Worm (Caenorhabditis elegans) whole organism, young adult: Measurements from ENCODE around the gene C49F8.14.

Source experiments
- B0035.1 ChIP-seq: sonication (generic microtip); optimal IDR thresholded peaks from 2 replicates; lab custom pipeline; 2016; ENCODE audit warnings: missing genetic modification characterization, mild to moderate bottlenecking, missing compliant biosample characterization, missing genotype, missing genetic modification reagents
- B0336.3 ChIP-seq: fragments of 200-800 bp; sonication (Bioruptor generic); IDR thresholded peaks from 2 replicates; pipeline ENCODE4 v1.3.6; 2022; ENCODE audit warnings: missing genetic modification characterization, missing compliant biosample characterization
- C06A6.2 ChIP-seq: fragments of 200-800 bp; sonication (Bioruptor generic); conservative IDR thresholded peaks from 2 replicates; pipeline ENCODE4 v1.3.6; 2022; ENCODE audit warnings: missing genetic modification characterization, missing compliant biosample characterization
- F10E7.11 ChIP-seq: sonication (generic microtip); optimal IDR thresholded peaks from 2 replicates; lab custom pipeline; 2017; ENCODE audit warnings: mild to moderate bottlenecking, missing genetic modification characterization, moderate library complexity, missing compliant biosample characterization
- F22D6.2 ChIP-seq: sonication (generic microtip); optimal IDR thresholded peaks from 2 replicates; lab custom pipeline; 2016; ENCODE audit warnings: mild to moderate bottlenecking, missing genetic modification characterization, missing compliant biosample characterization
- F37B4.10 ChIP-seq: fragments of 200-800 bp; sonication (Bioruptor generic); IDR thresholded peaks from 2 replicates; pipeline ENCODE4 v1.3.6; 2022; ENCODE audit warnings: missing genetic modification characterization, missing compliant biosample characterization
- F39B2.1 ChIP-seq: fragments of 200-800 bp; sonication (Bioruptor generic); IDR thresholded peaks from 2 replicates; pipeline ENCODE4 v1.3.6; 2022; ENCODE audit warnings: missing genetic modification reagents, missing genetic modification characterization, missing compliant biosample characterization
- F49E8.2 ChIP-seq: sonication (generic microtip); optimal IDR thresholded peaks from 3 replicates; lab custom pipeline; 2017; ENCODE audit warnings: missing genetic modification characterization, mild to moderate bottlenecking, missing compliant biosample characterization, antibody characterized with exemption, moderate library complexity; ENCODE audit not compliant: insufficient read depth
- K11D2.4 ChIP-seq: fragments of 200-800 bp; sonication (Bioruptor generic); IDR thresholded peaks from 2 replicates; pipeline ENCODE4 v1.3.6; 2022; ENCODE audit warnings: missing genetic modification reagents, missing genetic modification characterization, missing compliant biosample characterization
- K12H6.12 ChIP-seq: fragments of 200-800 bp; sonication (Bioruptor generic); optimal IDR thresholded peaks from 2 replicates; lab custom pipeline; 2018; ENCODE audit warnings: mild to moderate bottlenecking, missing genetic modification characterization, missing compliant biosample characterization
- Y53G8AR.9 ChIP-seq: fragments of 200-800 bp; sonication (Bioruptor generic); conservative IDR thresholded peaks from 2 replicates; pipeline ENCODE4 v1.3.6; 2022; ENCODE audit warnings: missing genetic modification reagents, missing genetic modification characterization, missing compliant biosample characterization
- aptf-2 ChIP-seq: fragments of 200-800 bp; sonication (Bioruptor generic); conservative IDR thresholded peaks from 2 replicates; pipeline ENCODE4 v1.3.6; 2022; ENCODE audit warnings: missing genetic modification reagents, missing genetic modification characterization, missing compliant biosample characterization
- atf-7 ChIP-seq: sonication (generic microtip); optimal IDR thresholded peaks from 2 replicates; lab custom pipeline; 2017; ENCODE audit warnings: mild to moderate bottlenecking, missing genetic modification characterization, missing compliant biosample characterization
- attf-3 ChIP-seq: fragments of 200-800 bp; sonication (Bioruptor generic); conservative IDR thresholded peaks from 2 replicates; pipeline ENCODE4 v1.3.6; 2022; ENCODE audit warnings: missing genetic modification reagents, missing genetic modification characterization, missing compliant biosample characterization
- attf-5 ChIP-seq: fragments of 200-800 bp; sonication (Bioruptor generic); optimal IDR thresholded peaks from 2 replicates; lab custom pipeline; 2018; ENCODE audit warnings: mild to moderate bottlenecking, missing genetic modification characterization, missing compliant biosample characterization
- attf-6 ChIP-seq: fragments of 200-800 bp; sonication (Bioruptor generic); IDR thresholded peaks from 2 replicates; pipeline ENCODE4 v1.3.6; 2022; ENCODE audit warnings: missing genetic modification reagents, missing genetic modification characterization, missing compliant biosample characterization
- ceh-27 ChIP-seq: fragments of 200-800 bp; sonication (Bioruptor generic); optimal IDR thresholded peaks from 2 replicates; lab custom pipeline; 2018; ENCODE audit warnings: mild to moderate bottlenecking, missing genetic modification characterization, moderate library complexity, missing compliant biosample characterization
- ceh-79 ChIP-seq: sonication (generic microtip); optimal IDR thresholded peaks from 2 replicates; lab custom pipeline; 2017; ENCODE audit warnings: mild to moderate bottlenecking, missing genetic modification characterization, missing compliant biosample characterization
- chd-7 ChIP-seq: sonication (generic microtip); optimal IDR thresholded peaks from 2 replicates; lab custom pipeline; 2016; ENCODE audit warnings: mild to moderate bottlenecking, missing genetic modification characterization, moderate library complexity, missing compliant biosample characterization
- die-1 ChIP-seq: sonication (generic microtip); optimal IDR thresholded peaks from 2 replicates; lab custom pipeline; 2016; ENCODE audit warnings: missing genotype, mild to moderate bottlenecking, missing genetic modification characterization, missing compliant biosample characterization
- egl-44 ChIP-seq: fragments of 200-800 bp; sonication (Bioruptor generic); IDR thresholded peaks from 2 replicates; pipeline ENCODE4 v1.3.6; 2022; ENCODE audit warnings: missing genetic modification reagents, missing genetic modification characterization, missing compliant biosample characterization
- egrh-3 ChIP-seq: fragments of 200-800 bp; sonication (Bioruptor generic); IDR thresholded peaks from 2 replicates; pipeline ENCODE4 v1.3.6; 2022; ENCODE audit warnings: missing genetic modification reagents, missing genetic modification characterization, missing compliant biosample characterization
- ets-4 ChIP-seq: fragments of 200-800 bp; sonication (Bioruptor generic); optimal IDR thresholded peaks from 2 replicates; lab custom pipeline; 2018; ENCODE audit warnings: mild to moderate bottlenecking, missing genetic modification characterization, missing compliant biosample characterization
- him-1 ChIP-seq: sonication (generic microtip); optimal IDR thresholded peaks from 2 replicates; lab custom pipeline; 2016; ENCODE audit warnings: missing genotype, missing genetic modification reagents, missing genetic modification characterization, missing compliant biosample characterization
- let-607 ChIP-seq, 2 experiments: fragments of 200-800 bp in 1 of 2; sonication (Bioruptor generic) in 1 of 2; sonication (generic microtip) in 1 of 2; optimal IDR thresholded peaks; 2 replicates each; lab custom pipeline; 2016 to 2018; ENCODE audit warnings: mild to moderate bottlenecking in 2 of 2, missing compliant biosample characterization in 2 of 2, missing genetic modification characterization in 2 of 2, moderate library complexity in 2 of 2, missing genotype in 1 of 2
- lin-26 ChIP-seq: fragments of 200-800 bp; sonication (Bioruptor generic); IDR thresholded peaks from 2 replicates; pipeline ENCODE4 v1.3.6; 2022; ENCODE audit warnings: missing genetic modification reagents, missing genetic modification characterization, missing compliant biosample characterization
- lin-40 ChIP-seq: sonication (generic microtip); optimal IDR thresholded peaks from 2 replicates; lab custom pipeline; 2016; ENCODE audit warnings: missing genetic modification characterization, mild to moderate bottlenecking, missing compliant biosample characterization, missing genotype, missing genetic modification reagents
- lin-54 ChIP-seq: fragments of 200-800 bp; sonication (Bioruptor generic); optimal IDR thresholded peaks from 2 replicates; lab custom pipeline; 2018; ENCODE audit warnings: mild to moderate bottlenecking, missing genetic modification characterization, missing compliant biosample characterization
- madf-10 ChIP-seq: sonication (generic microtip); optimal IDR thresholded peaks from 2 replicates; lab custom pipeline; 2016; ENCODE audit warnings: mild to moderate bottlenecking, missing genetic modification characterization, missing compliant biosample characterization
- mxl-1 ChIP-seq: sonication (generic microtip); optimal IDR thresholded peaks from 2 replicates; lab custom pipeline; 2016; ENCODE audit warnings: missing genetic modification characterization, missing compliant biosample characterization
- nfyb-1 ChIP-seq: fragments of 200-800 bp; sonication (Bioruptor generic); IDR thresholded peaks from 2 replicates; pipeline ENCODE4 v1.3.6; 2022; ENCODE audit warnings: missing genetic modification reagents, missing genetic modification characterization, missing compliant biosample characterization
- nhr-27 ChIP-seq: fragments of 200-800 bp; sonication (Bioruptor generic); optimal IDR thresholded peaks from 2 replicates; lab custom pipeline; 2018; ENCODE audit warnings: mild to moderate bottlenecking, missing genetic modification characterization, moderate library complexity, missing compliant biosample characterization
- nhr-80 ChIP-seq: sonication (generic microtip); optimal IDR thresholded peaks from 2 replicates; lab custom pipeline; 2016; ENCODE audit warnings: missing genetic modification characterization, missing compliant biosample characterization
- nhr-90 ChIP-seq: sonication (generic microtip); optimal IDR thresholded peaks from 2 replicates; lab custom pipeline; 2016; ENCODE audit warnings: missing genotype, mild to moderate bottlenecking, missing genetic modification characterization, missing compliant biosample characterization
- rpc-1 ChIP-seq, 2 experiments: fragments of 150-350 bp in 1 of 2; sonication (generic microtip) in 1 of 2; optimal IDR thresholded peaks; 2 replicates each; lab custom pipeline; 2014 to 2018; ENCODE audit warnings: missing biosample characterization in 1 of 2, missing genetic modification characterization in 1 of 2, missing genetic modification reagents in 1 of 2, missing genotype in 1 of 2
- sdz-38 ChIP-seq: sonication (generic microtip); optimal IDR thresholded peaks from 2 replicates; lab custom pipeline; 2016; ENCODE audit warnings: missing genotype, missing genetic modification characterization, missing compliant biosample characterization
- snpc-3.4 ChIP-seq: sonication (generic microtip); optimal IDR thresholded peaks from 2 replicates; lab custom pipeline; 2017; ENCODE audit warnings: missing genetic modification characterization, mild to moderate bottlenecking, missing compliant biosample characterization, antibody characterized with exemption, moderate library complexity, missing genotype, missing genetic modification reagents
- snpc-4 ChIP-seq, 5 experiments: fragments of 150-350 bp in 1 of 5; sonication (generic microtip) in 4 of 5; optimal IDR thresholded peaks; 2 replicates each; lab custom pipeline; 2014 to 2018; ENCODE audit warnings: missing genetic modification characterization in 5 of 5, missing biosample characterization in 3 of 5, antibody characterized with exemption in 2 of 5, mild to moderate bottlenecking in 2 of 5, missing compliant biosample characterization in 2 of 5, missing genotype in 2 of 5, moderate library complexity in 2 of 5, missing genetic modification reagents in 1 of 5
- somi-1 ChIP-seq: fragments of 200-800 bp; sonication (Bioruptor generic); optimal IDR thresholded peaks from 2 replicates; lab custom pipeline; 2018; ENCODE audit warnings: mild to moderate bottlenecking, missing genetic modification characterization, missing compliant biosample characterization
- sptf-2 ChIP-seq: fragments of 200-800 bp; sonication (Bioruptor generic); optimal IDR thresholded peaks from 2 replicates; lab custom pipeline; 2018; ENCODE audit warnings: mild to moderate bottlenecking, missing genetic modification characterization, missing compliant biosample characterization
- tbp1 ChIP-seq: fragments of 200-800 bp; sonication (Bioruptor generic); optimal IDR thresholded peaks from 2 replicates; lab custom pipeline; 2018; ENCODE audit warnings: mild to moderate bottlenecking, missing genetic modification characterization, missing compliant biosample characterization
- zfh-2 ChIP-seq: fragments of 200-800 bp; sonication (Bioruptor generic); conservative IDR thresholded peaks from 2 replicates; pipeline ENCODE4 v1.3.6; 2022; ENCODE audit warnings: missing genetic modification reagents, missing genetic modification characterization, missing compliant biosample characterization
- ztf-18 ChIP-seq: sonication (generic microtip); optimal IDR thresholded peaks from 2 replicates; lab custom pipeline; 2016; ENCODE audit warnings: missing genotype, mild to moderate bottlenecking, missing genetic modification characterization, missing compliant biosample characterization
- ztf-22 ChIP-seq: fragments of 200-800 bp; sonication (Bioruptor generic); optimal IDR thresholded peaks from 2 replicates; lab custom pipeline; 2018; ENCODE audit warnings: mild to moderate bottlenecking, missing genetic modification characterization, moderate library complexity, missing compliant biosample characterization
- ztf-3 ChIP-seq: fragments of 200-800 bp; sonication (Bioruptor generic); optimal IDR thresholded peaks from 2 replicates; lab custom pipeline; 2018; ENCODE audit warnings: mild to moderate bottlenecking, missing genetic modification characterization, missing compliant biosample characterization

Gene C49F8.14

ce11 chrX:13356469-13356868, 20.3 kb downstream of the C49F8.14 start (continued):
- no peak for TF ChIP-seq ets-4 (GFP tag; lab: Kevin White, UChicago)
- TF ChIP-seq chd-7 (tag; lab: Kevin White, UChicago): peak; percentile 66
- no peak for TF ChIP-seq F49E8.2
- no peak for TF ChIP-seq mxl-1 (tag; lab: Kevin White, UChicago)
- TF ChIP-seq ceh-27 (GFP tag; lab: Kevin White, UChicago): no peak
- TF ChIP-seq sptf-2 (GFP tag; lab: Kevin White, UChicago): no peak
- peak; percentile 38 for TF ChIP-seq nhr-90 (tag; lab: Kevin White, UChicago)
- TF ChIP-seq F39B2.1 (GFP tag; lab: Robert Waterston, UW): no peak
- TF ChIP-seq ceh-79 (tag; lab: Kevin White, UChicago): no peak
- peak; percentile 53; the same call in 1 of the 2 replicates for TF ChIP-seq C06A6.2 (GFP tag; lab: Robert Waterston, UW)
- TF ChIP-seq K12H6.12 (tag; lab: Kevin White, UChicago): no peak
- TF ChIP-seq F22D6.2 (tag; lab: Kevin White, UChicago): peak; percentile 70
- TF ChIP-seq K11D2.4 (GFP tag; lab: Robert Waterston, UW): peak; percentile 68
- TF ChIP-seq ztf-22 (GFP tag; lab: Kevin White, UChicago): peak; percentile 53
- TF ChIP-seq die-1: peak; percentile 75
- peak; percentile 90 for TF ChIP-seq somi-1 (GFP tag; lab: Kevin White, UChicago)
- peak in 1 of 2 experiments; percentile 46 for TF ChIP-seq let-607 (tag; optimal IDR thresholded peaks at IDR 0.05; lab: Kevin White, UChicago)
- TF ChIP-seq attf-5: no peak
- TF ChIP-seq Y53G8AR.9 (GFP tag; lab: Robert Waterston, UW): no peak
- TF ChIP-seq B0336.3 (GFP tag; lab: Robert Waterston, UW): peak; percentile 30; the same call in 1 of the 2 replicates
- TF ChIP-seq attf-3 (GFP tag; lab: Robert Waterston, UW): no peak
- peak; percentile 54 for TF ChIP-seq tbp1 (GFP tag; lab: Kevin White, UChicago)
- TF ChIP-seq aptf-2 (GFP tag; lab: Robert Waterston, UW): no peak
- no peak for TF ChIP-seq sdz-38 (tag; lab: Kevin White, UChicago)
- no peak for TF ChIP-seq egrh-3 (GFP tag; lab: Robert Waterston, UW)
- no peak for TF ChIP-seq snpc-3.4 (tag; lab: Kevin White, UChicago)
- no peak for TF ChIP-seq him-1 (tag; lab: Kevin White, UChicago)
- TF ChIP-seq attf-6: no peak
- no peak for TF ChIP-seq F10E7.11 (tag; lab: Kevin White, UChicago)
- TF ChIP-seq snpc-4 (GFP tag; optimal IDR thresholded peaks at IDR 0.05; lab: Kevin White, UChicago): no peak
- TF ChIP-seq snpc-4 (tag; optimal IDR thresholded peaks at IDR 0.05; lab: Kevin White, UChicago): peak in 1 of 4 experiments; percentile 28
- TF ChIP-seq B0035.1 (tag; lab: Kevin White, UChicago): no peak
- TF ChIP-seq madf-10 (tag; lab: Kevin White, UChicago): no peak
- no peak for TF ChIP-seq nhr-27 (tag; lab: Kevin White, UChicago)
- no peak for TF ChIP-seq lin-54 (GFP tag; lab: Kevin White, UChicago)
- TF ChIP-seq, all 124 proteins: peak for 23

ce11 chrX:13354672-13355407, 21.9 kb downstream of the C49F8.14 start:
- TF ChIP-seq atf-7 (tag; lab: Kevin White, UChicago) (peak; percentile 49), zfh-2 (GFP tag; lab: Robert Waterston, UW) (no peak), aptf-2 (GFP tag; lab: Robert Waterston, UW) (no peak), F37B4.10 (no peak), nhr-80 (tag; lab: Kevin White, UChicago) (peak; percentile 76), ztf-18 (tag; lab: Kevin White, UChicago) (no peak), rpc-1 (optimal IDR thresholded peaks at IDR 0.05; lab: Kevin White, UChicago) (no peak), rpc-1 (tag; optimal IDR thresholded peaks at IDR 0.05; lab: Kevin White, UChicago) (no peak), lin-26 (GFP tag; lab: Robert Waterston, UW) (0 out of 2 replicates have a peak, but pooled peaks have one; percentile 28), egl-44 (GFP tag; lab: Robert Waterston, UW) (0 out of 2 replicates have a peak, but pooled peaks have one; percentile 10), F22D6.2 (tag; lab: Kevin White, UChicago) (peak; percentile 63), ztf-3 (GFP tag; lab: Kevin White, UChicago) (no peak), chd-7 (tag; lab: Kevin White, UChicago) (peak; percentile 44), K12H6.12 (tag; lab: Kevin White, UChicago) (peak; percentile 8), lin-40 (tag; lab: Kevin White, UChicago) (peak; percentile 44), nfyb-1 (GFP tag; lab: Robert Waterston, UW) (no peak), let-607 (tag; optimal IDR thresholded peaks at IDR 0.05; lab: Kevin White, UChicago) (peak in 1 of 2 experiments; percentile 67)
